Worm (Caenorhabditis elegans): ENCODE data around the gene ins-10.

Gene ins-10

ce11 chrV:14069899-14070298, 36.1 kb downstream of the ins-10 start:
- TF ChIP-seq attf-4 (tag; optimal IDR thresholded peaks at IDR 0.05) (no peak), unc-62 (GFP tag; optimal IDR thresholded peaks at IDR 0.05 in 1 of 2) (peak in 1 of 2 experiments; percentile 90), unc-62 (tag; optimal IDR thresholded peaks at IDR 0.05) (no peak)

ce11 chrV:14074160-14074559, 40.4 kb downstream of the ins-10 start, which contains the start of gene D1086.11:
D1086.11 (plus strand) TSS chrV:14074460.
- TF ChIP-seq hmg-1.1 (GFP tag; IDR thresholded peaks at IDR 0.05) (no peak), dmd-6 (GFP tag; IDR thresholded peaks at IDR 0.05) (no peak), nhr-41 (GFP tag; IDR thresholded peaks at IDR 0.05) (no peak), zfp-3 (GFP tag; conservative IDR thresholded peaks at IDR 0.05) (no peak), pha-4 (GFP tag; IDR thresholded peaks at IDR 0.05) (no peak), pha-4 (tag; optimal IDR thresholded peaks at IDR 0.05) (no peak), aly-2 (tag; optimal IDR thresholded peaks at IDR 0.05) (no peak)

- TF ChIP-seq nhr-42 (GFP tag; IDR thresholded peaks at IDR 0.05) (no peak), F44E2.7 (GFP tag; IDR thresholded peaks at IDR 0.05) (no peak), nhr-41 (GFP tag; IDR thresholded peaks at IDR 0.05) (no peak), pqm-1 (tag; optimal IDR thresholded peaks at IDR 0.05) (no peak), arid-1 (GFP tag; conservative IDR thresholded peaks at IDR 0.05) (no peak), nhr-77 (tag; optimal IDR thresholded peaks at IDR 0.05) (no peak), ZK337.2 (GFP tag; IDR thresholded peaks at IDR 0.05) (no peak), T26A8.4 (GFP tag; IDR thresholded peaks at IDR 0.05) (no peak), dve-1 (tag; optimal IDR thresholded peaks at IDR 0.05; ENCODE audit: insufficient read depth) (no peak), zfp-2 (tag; optimal IDR thresholded peaks at IDR 0.05) (no peak), madf-9 (GFP tag; conservative IDR thresholded peaks at IDR 0.05) (no peak), mxl-2 (GFP tag; conservative IDR thresholded peaks at IDR 0.05) (no peak), mdt-29 (GFP tag; IDR thresholded peaks at IDR 0.05) (no peak), ceh-32 (tag; optimal IDR thresholded peaks at IDR 0.05; ENCODE audit: poor library complexity) (no peak), lin-1 (GFP tag; IDR thresholded peaks at IDR 0.05) (no peak)
These were observed 45.8 kb downstream of the ins-10 start, which contains the start of gene D1086.6 for ce11 chrV:14079501-14079900. D1086.6 (plus strand) TSS chrV:14079801.

- TF ChIP-seq unc-130 (GFP tag; optimal IDR thresholded peaks at IDR 0.05): no peak
- TF ChIP-seq lsy-2 (tag; optimal IDR thresholded peaks at IDR 0.05): no peak
- TF ChIP-seq dve-1 (tag; optimal IDR thresholded peaks at IDR 0.05; ENCODE audit: insufficient read depth): peak; percentile 38
These were observed 48.7 kb downstream of the ins-10 start, which contains the start of gene D1086.10 for ce11 chrV:14082453-14082852. D1086.10 (plus strand) TSS chrV:14082753.

ce11 chrV:14083970-14084369, 50.2 kb downstream of the ins-10 start, which contains the start of gene D1086.7:
D1086.7 (plus strand) TSS chrV:14084270.
- TF ChIP-seq skn-1 (tag; optimal IDR thresholded peaks at IDR 0.05): no peak
- peak in 1 of 2 experiments; percentile 49 for TF ChIP-seq unc-62 (GFP tag; optimal IDR thresholded peaks at IDR 0.05 in 1 of 2)
- TF ChIP-seq unc-62 (tag; optimal IDR thresholded peaks at IDR 0.05): no peak

Data from whole organism, L4 larva.